Worm (Caenorhabditis elegans) whole organism, L4/young adult: ENCODE measurements around the gene dlat-1.

Source experiments
- W03F9.2 ChIP-seq: fragments of 150-350 bp; optimal IDR thresholded peaks from 2 replicates; lab custom pipeline; 2014; ENCODE audit warnings: missing biosample characterization, missing genetic modification characterization
- dao-5 ChIP-seq: sonication (generic microtip); optimal IDR thresholded peaks from 2 replicates; lab custom pipeline; 2016; ENCODE audit warnings: missing genotype, missing genetic modification characterization, moderate library complexity, missing compliant biosample characterization
- him-1 ChIP-seq: sonication (generic microtip); optimal IDR thresholded peaks from 2 replicates; lab custom pipeline; 2016; ENCODE audit warnings: missing genotype, missing genetic modification reagents, missing genetic modification characterization, missing compliant biosample characterization

The dlat-1 gene

DNA sequence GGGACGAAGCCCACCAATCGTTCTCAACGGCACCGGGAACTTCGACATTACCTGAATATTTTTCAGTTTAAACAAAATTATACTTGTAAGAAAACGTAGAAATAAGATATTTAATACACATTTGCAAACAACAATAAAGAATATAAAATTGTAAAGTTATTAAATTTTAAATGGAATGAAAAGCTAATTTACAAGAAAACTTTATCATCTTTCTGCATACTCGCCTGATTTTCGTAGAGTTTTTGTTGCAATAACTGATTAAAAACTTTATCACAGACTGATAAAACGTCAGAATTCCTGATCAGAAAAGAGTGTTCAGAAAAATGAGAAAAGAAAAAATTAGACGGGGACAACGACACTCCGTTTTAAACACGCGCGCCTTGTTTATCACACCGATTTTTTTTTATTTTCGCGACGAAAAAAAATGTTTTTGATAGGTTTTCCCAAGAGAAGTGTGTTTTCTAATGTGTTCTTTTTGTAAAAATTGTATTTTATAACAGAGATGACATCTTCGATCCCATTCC lies at the start of gene dlat-1, which contains the start of gene fntb-1:
dlat-1 (minus strand) TSS at position 51 of the 524 bp plus-strand sequence.
fntb-1 (plus strand) TSS at position 412 of the 524 bp plus-strand sequence.
- no peak for TF ChIP-seq him-1
- no peak for TF ChIP-seq dao-5 (tag; lab: Kevin White, UChicago)
- TF ChIP-seq W03F9.2 = no peak

ce11 chrV:14496446-14496845 lies 49.4 kb upstream of the dlat-1 start:
- TF ChIP-seq W03F9.2 = no peak
- no peak for TF ChIP-seq dao-5 (tag; lab: Kevin White, UChicago)
- TF ChIP-seq him-1 = no peak

DNA sequence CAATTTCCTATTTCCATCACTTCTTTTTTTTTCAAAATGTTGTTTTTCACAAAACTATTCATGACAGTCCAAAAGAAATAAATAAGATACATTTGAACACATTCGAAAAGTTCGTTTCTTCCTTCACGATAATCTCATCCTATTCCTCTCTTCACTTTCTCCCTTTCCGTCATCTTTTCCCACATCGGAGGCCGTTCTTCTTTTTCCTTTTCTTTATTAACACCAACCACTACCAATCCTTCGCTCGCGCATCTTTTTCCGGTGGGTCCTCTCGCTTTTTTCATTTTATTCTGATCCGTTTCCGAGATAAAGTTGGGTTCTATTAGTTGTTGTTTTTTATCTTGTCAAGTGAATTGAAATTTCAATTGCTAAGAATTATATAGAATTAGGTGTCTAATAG lies 48.4 kb upstream of the dlat-1 start:
- no peak for TF ChIP-seq dao-5 (tag; lab: Kevin White, UChicago)
- TF ChIP-seq W03F9.2 = no peak
- no peak for TF ChIP-seq him-1

DNA sequence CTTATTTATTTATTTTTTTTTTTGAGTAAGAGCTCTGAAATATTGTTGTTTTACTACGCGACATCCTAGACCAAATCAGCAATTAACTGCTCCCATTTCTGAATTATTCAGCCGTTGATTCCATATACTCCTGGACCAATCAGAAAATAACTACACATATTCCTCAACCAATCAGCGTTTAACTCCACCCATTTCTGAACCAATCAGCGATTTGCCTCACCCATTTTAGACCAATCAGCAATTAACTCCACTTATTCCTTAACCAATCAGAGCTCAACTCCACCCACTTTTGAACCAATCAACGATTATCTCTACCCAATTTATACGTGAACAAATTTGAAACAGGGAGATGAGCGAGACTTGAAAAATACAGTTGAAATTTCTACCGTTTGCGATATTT lies 46.6 kb upstream of the dlat-1 start:
- TF ChIP-seq him-1 (no peak), W03F9.2 (no peak), dao-5 (tag; lab: Kevin White, UChicago) (no peak)

- TF ChIP-seq him-1 (no peak), W03F9.2 (no peak), dao-5 (tag; lab: Kevin White, UChicago) (no peak)
These were observed 44.0 kb upstream of the dlat-1 start for ce11 chrV:14491097-14491496.

ce11 chrV:14484582-14484981 lies 37.5 kb upstream of the dlat-1 start, which contains the start of gene R02D5.4:
Gene R02D5.4 (minus strand): TSS chrV:14484682.
- TF ChIP-seq dao-5 (tag; lab: Kevin White, UChicago) (no peak), him-1 (no peak), W03F9.2 (no peak)

DNA sequence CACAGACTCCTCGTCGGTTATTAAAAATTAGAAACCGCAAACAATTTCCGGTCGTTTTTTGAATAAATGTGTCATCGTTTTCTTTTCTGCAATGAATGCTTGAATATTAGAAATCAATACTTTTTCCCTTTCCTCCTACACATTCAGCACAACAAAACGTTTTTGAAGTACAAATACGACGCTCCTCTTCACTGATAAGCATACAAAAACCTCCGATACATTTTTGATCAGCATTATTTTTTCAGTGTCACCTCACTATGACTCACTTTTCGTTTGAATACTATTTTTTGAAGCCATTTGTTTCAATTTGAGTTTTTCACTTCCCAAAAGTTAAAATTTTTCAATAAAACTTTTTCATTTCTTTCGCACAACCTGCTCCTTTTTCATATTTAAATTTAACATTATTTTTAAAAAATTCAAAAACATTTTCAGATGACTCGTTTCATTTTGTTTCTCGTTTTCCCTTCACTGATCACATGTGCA lies 35.7 kb upstream of the dlat-1 start, which contains the start of gene R02D5.3:
R02D5.3 (plus strand) TSS at position 433 of the 483 bp plus-strand sequence.
- TF ChIP-seq him-1 = no peak
- TF ChIP-seq W03F9.2 = no peak
- TF ChIP-seq dao-5 (tag; lab: Kevin White, UChicago) = no peak

DNA sequence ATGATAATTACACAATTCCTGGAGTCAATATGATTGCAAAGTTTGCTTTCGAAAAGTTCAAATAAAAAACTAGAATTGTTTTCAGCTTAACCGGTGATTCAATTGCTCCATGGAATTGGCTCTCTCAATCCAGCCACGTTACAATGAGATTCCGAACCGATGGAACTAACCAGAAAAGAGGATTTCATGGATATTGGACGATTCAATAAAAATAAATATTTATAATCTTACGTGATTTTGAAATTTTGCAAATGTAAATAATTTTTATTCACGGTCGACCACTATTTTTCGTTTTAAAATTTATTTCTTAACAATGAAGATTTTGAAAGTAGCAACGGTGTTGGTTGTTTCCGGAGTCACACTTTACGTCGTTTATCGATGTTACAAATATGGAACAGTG lies 34.9 kb upstream of the dlat-1 start, which contains the start of gene R02D5.10:
R02D5.10 (plus strand) TSS at position 301 of the 400 bp plus-strand sequence.
- no peak for TF ChIP-seq him-1
- TF ChIP-seq dao-5 (tag; lab: Kevin White, UChicago) = no peak
- no peak for TF ChIP-seq W03F9.2

- TF ChIP-seq dao-5 (tag; lab: Kevin White, UChicago) (no peak), him-1 (no peak), W03F9.2 (no peak)
These were observed 34.3 kb upstream of the dlat-1 start, which contains the start of gene R02D5.7 for ce11 chrV:14481401-14481800. Gene R02D5.7 (minus strand): TSS chrV:14481501.

DNA sequence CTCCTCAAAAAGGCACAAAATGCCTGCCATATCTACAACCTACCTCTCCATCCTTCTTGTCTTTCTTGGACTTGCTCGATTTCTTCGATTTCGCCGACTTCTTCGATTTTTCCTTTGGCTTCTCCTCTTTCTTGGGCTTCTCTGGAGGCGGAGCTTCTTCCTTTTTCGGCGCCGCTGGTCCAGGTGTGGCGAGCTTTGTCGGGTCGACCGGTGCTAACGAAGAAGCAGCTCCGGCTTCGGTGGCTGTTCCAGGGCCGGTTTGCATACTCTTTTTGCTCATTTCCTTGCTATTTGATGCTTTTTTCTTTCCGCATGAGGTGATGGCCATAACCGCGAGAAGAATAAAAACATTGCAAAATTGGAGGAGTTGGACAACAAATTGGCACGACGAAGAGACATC lies 33.4 kb upstream of the dlat-1 start:
- TF ChIP-seq him-1 (no peak), dao-5 (tag; lab: Kevin White, UChicago) (no peak), W03F9.2 (no peak)

- TF ChIP-seq him-1 = no peak
- no peak for TF ChIP-seq dao-5 (tag; lab: Kevin White, UChicago)
- TF ChIP-seq W03F9.2 = no peak
These were observed 31.9 kb upstream of the dlat-1 start, which contains the start of gene clec-55 for ce11 chrV:14478979-14479378. Gene clec-55 (plus strand): TSS chrV:14479279.

ce11 chrV:14476680-14477079 lies 29.6 kb upstream of the dlat-1 start, which contains the start of gene clec-54:
Gene clec-54 (plus strand): TSS chrV:14476903.
- no peak for TF ChIP-seq him-1
- no peak for TF ChIP-seq W03F9.2
- no peak for TF ChIP-seq dao-5 (tag; lab: Kevin White, UChicago)

- TF ChIP-seq him-1 = no peak
- TF ChIP-seq dao-5 (tag; lab: Kevin White, UChicago) = no peak
- TF ChIP-seq W03F9.2 = no peak
These were observed 27.0 kb upstream of the dlat-1 start, which contains the start of gene clec-56 for ce11 chrV:14474099-14474498. Gene clec-56 (plus strand): TSS chrV:14474399.

DNA sequence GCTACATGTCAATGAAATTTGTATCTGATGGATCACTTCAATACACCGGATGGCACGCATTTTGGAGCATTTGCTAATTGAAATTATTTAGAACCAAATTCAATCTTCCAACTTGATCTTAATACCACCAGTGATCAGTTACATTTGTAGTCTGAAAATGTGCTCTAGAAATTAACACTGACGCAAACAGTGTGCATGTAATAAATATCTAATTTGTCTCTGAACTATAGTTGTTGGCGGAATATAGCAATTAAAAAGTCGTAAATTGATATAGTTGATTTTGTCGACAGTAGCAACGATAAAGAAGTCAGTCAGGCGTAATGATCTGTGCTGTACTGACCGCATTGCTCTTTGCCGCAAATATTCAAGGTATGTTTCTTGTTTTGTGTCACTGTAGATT lies 25.1 kb upstream of the dlat-1 start, which contains the start of gene clec-227:
clec-227 (plus strand) TSS at position 301 of the 400 bp plus-strand sequence.
- TF ChIP-seq dao-5 (tag; lab: Kevin White, UChicago) = no peak
- TF ChIP-seq him-1 = no peak
- TF ChIP-seq W03F9.2 = no peak

DNA sequence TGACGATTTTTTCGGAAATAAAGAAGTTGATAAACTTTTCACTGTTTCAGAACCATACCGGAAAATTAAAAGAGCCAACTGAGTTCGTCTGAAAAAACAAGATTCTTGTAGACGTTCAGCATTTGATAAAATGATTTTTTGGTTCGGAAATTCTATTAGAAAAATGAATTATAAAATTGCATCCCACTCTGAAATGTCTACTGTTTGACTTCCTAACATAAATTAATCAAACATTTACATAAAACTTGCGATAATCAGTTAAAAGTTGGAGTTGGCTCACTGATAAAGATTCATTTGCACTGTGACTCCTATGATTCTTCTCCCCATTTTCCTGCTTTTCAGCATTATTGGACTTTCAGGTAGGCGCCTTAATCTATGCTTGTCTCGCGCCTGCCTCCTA lies 21.8 kb upstream of the dlat-1 start, which contains the start of gene clec-57:
clec-57 (plus strand) TSS at position 301 of the 400 bp plus-strand sequence.
- TF ChIP-seq dao-5 (tag; lab: Kevin White, UChicago) (no peak), him-1 (no peak), W03F9.2 (no peak)
